Fruit fly (Drosophila melanogaster): Measurements from ENCODE around the gene CG9483.

Gene CG9483

DNA sequence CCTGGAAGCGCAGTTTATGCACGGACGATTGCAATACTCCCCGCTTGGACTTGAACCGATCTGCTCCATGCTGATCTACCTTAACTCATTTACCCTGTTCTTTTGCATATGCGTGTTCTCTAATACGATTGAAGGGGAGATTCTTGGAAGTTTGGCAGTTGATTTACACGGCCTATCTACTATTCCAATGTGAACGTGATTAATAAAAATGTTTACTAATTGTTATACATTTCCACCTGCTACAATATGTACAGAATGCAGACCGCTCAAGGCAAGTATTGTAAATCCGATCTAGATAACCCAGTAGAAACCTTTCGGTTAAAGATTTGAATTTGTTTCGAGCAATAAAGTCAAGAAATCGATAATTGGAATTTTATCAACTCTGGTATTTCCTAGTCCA, at the start of gene CG9483:
Gene CG9483, plus strand, starts transcription at position 301 of the 400 bp plus-strand sequence.
- TF ChIP-seq fd85E (GFP tag; optimal IDR thresholded peaks at IDR 0.05) (no peak), Met (GFP tag; optimal IDR thresholded peaks at IDR 0.05) (no peak), CG15336 (GFP tag; IDR thresholded peaks at IDR 0.05) (no peak), Sox15 (GFP tag; optimal IDR thresholded peaks at IDR 0.05) (no peak), Eip75B (GFP tag; optimal IDR thresholded peaks at IDR 0.05) (no peak), cyc (GFP tag; optimal IDR thresholded peaks at IDR 0.05) (no peak), CG11294 (GFP tag; IDR thresholded peaks at IDR 0.05) (no peak)

dm6 chr2L:8817343-8817742, 49.2 kb upstream of the CG9483 start:
- no peak for TF ChIP-seq Sox102F (GFP tag; optimal IDR thresholded peaks at IDR 0.05)
- no peak for TF ChIP-seq CG7368 (GFP tag; optimal IDR thresholded peaks at IDR 0.05)
- no peak for TF ChIP-seq Met (GFP tag; optimal IDR thresholded peaks at IDR 0.05)
- no peak for TF ChIP-seq fd85E (GFP tag; optimal IDR thresholded peaks at IDR 0.05)
- no peak for TF ChIP-seq spab (GFP tag; optimal IDR thresholded peaks at IDR 0.05)
- no peak for TF ChIP-seq Hr38 (GFP tag; optimal IDR thresholded peaks at IDR 0.05)
- TF ChIP-seq CG6163 (GFP tag; IDR thresholded peaks at IDR 0.05) = no peak
- TF ChIP-seq CG9139 (GFP tag; optimal IDR thresholded peaks at IDR 0.05) = no peak
- TF ChIP-seq dac (GFP tag; optimal IDR thresholded peaks at IDR 0.05) = no peak
- TF ChIP-seq salr (GFP tag; optimal IDR thresholded peaks at IDR 0.05) = no peak
- TF ChIP-seq CG10631 (GFP tag; optimal IDR thresholded peaks at IDR 0.05) = no peak
- no peak for TF ChIP-seq acj6 (GFP tag; optimal IDR thresholded peaks at IDR 0.05)
- no peak for TF ChIP-seq Eip78C (GFP tag)
- no peak for TF ChIP-seq CG8632 (GFP tag; optimal IDR thresholded peaks at IDR 0.05)

DNA sequence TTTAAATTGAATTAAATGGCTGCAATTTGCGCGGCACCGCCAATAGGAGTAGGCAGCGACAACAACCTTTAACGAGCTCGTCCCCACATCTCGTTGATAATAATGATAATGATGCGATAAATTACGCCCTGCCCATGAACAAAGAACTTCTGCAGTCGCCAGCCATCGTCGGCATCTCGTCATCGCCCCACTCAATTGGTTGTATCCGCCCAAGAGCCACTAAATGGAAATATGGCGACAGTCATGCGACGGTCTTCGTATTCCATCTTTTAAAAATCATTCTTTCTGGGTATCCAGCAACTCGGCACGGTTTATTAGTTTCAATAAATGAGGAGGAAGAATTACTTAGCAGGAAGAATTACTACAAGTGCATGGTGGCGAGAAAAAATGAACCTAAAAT, 46.0 kb upstream of the CG9483 start:
- TF ChIP-seq cyc (GFP tag; optimal IDR thresholded peaks at IDR 0.05) (no peak), CG3032 (tag; optimal IDR thresholded peaks at IDR 0.05) (no peak), Smox (GFP tag; optimal IDR thresholded peaks at IDR 0.05) (no peak), CG11902 (GFP tag; optimal IDR thresholded peaks at IDR 0.05) (no peak), Hr39 (GFP tag; optimal IDR thresholded peaks at IDR 0.05) (no peak), CG4318 (GFP tag; optimal IDR thresholded peaks at IDR 0.05) (no peak), Sox15 (GFP tag; optimal IDR thresholded peaks at IDR 0.05) (no peak), CG6854 (GFP tag; optimal IDR thresholded peaks at IDR 0.05) (no peak), CG6163 (GFP tag; IDR thresholded peaks at IDR 0.05) (no peak), CG6276 (GFP tag; optimal IDR thresholded peaks at IDR 0.05) (no peak), CG8632 (GFP tag; optimal IDR thresholded peaks at IDR 0.05) (no peak)

DNA sequence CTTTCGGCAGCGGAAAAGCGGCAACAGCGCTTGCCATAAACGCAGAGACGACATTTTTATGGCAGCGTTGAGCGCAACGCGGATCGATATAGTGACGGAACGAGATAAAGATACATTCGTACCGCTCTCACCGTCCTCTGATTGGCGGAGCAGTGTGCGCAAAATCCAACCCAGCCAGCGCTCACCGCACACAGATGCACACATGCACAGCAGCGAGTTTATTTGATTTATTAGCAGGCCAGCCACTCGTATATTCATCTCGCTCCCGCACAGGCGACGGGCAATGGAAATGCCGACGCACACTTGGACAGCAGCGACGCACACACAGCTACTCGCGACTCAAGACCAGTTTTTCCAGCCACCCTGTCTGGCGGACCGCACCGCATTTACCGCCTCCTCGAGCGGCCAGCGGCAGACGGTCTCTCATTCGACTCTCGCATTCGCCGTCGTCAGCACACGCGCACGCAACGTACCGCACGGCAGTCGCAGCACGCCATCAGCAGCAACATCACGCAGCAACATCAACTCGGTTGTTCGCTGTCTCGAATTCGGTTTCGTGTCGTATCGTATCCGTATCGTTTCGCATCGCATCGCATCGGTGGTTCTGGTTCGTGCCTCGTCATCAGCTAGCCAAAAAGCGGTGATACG, 41.2 kb upstream of the CG9483 start, which contains the start of gene SoxN:
Gene SoxN, plus strand, starts transcription at position 424 of the 648 bp plus-strand sequence.
- TF ChIP-seq Eip75B (GFP tag; optimal IDR thresholded peaks at IDR 0.05) = peak; percentile 4
- TF ChIP-seq CG16779 (tag; optimal IDR thresholded peaks at IDR 0.05) = no peak
- TF ChIP-seq CG10669 (GFP tag; optimal IDR thresholded peaks at IDR 0.05) = no peak
- peak; percentile 34 for TF ChIP-seq CG7368 (GFP tag; optimal IDR thresholded peaks at IDR 0.05)
- TF ChIP-seq net (GFP tag; optimal IDR thresholded peaks at IDR 0.05) = peak; percentile 9
- no peak for TF ChIP-seq topi (GFP tag; optimal IDR thresholded peaks at IDR 0.05)
- peak; percentile 46; the same call in 1 of the 3 replicates for TF ChIP-seq CG6163 (GFP tag; IDR thresholded peaks at IDR 0.05)
- 0 out of 3 replicates have a peak, but pooled peaks have one; percentile 29 for TF ChIP-seq CG8119 (GFP tag; IDR thresholded peaks at IDR 0.05)
- no peak for TF ChIP-seq salr (GFP tag; optimal IDR thresholded peaks at IDR 0.05)
- TF ChIP-seq fkh (GFP tag; optimal IDR thresholded peaks at IDR 0.05) = peak; percentile 96
- peak; percentile 41 for TF ChIP-seq CG3919 (GFP tag; optimal IDR thresholded peaks at IDR 0.05)
- TF ChIP-seq Ets21C (GFP tag; optimal IDR thresholded peaks at IDR 0.05) = no peak
- no peak for TF ChIP-seq CG32006 (GFP tag; optimal IDR thresholded peaks at IDR 0.05)
- no peak for TF ChIP-seq CG11762 (GFP tag; optimal IDR thresholded peaks at IDR 0.05; ENCODE audit: insufficient read depth)
- TF ChIP-seq ss (GFP tag; optimal IDR thresholded peaks at IDR 0.05) = peak; percentile 51 to 96
- no peak for TF ChIP-seq lz (GFP tag; optimal IDR thresholded peaks at IDR 0.05)
- no peak for TF ChIP-seq CG11902 (GFP tag; optimal IDR thresholded peaks at IDR 0.05)
- no peak for TF ChIP-seq Smox (GFP tag; optimal IDR thresholded peaks at IDR 0.05)
- TF ChIP-seq esn (GFP tag; optimal IDR thresholded peaks at IDR 0.05) = peak; percentile 17
- no peak for TF ChIP-seq Met (GFP tag; optimal IDR thresholded peaks at IDR 0.05)
- 0 out of 3 replicates have a peak, but pooled peaks have one; percentile 6 for TF ChIP-seq eg (GFP tag; IDR thresholded peaks at IDR 0.05)
- TF ChIP-seq svp (GFP tag) = peak; percentile 46
- TF ChIP-seq Sox14 (GFP tag; optimal IDR thresholded peaks at IDR 0.05) = peak; percentile 8
- peak; percentile 2 for TF ChIP-seq CG9139 (GFP tag; optimal IDR thresholded peaks at IDR 0.05)
- TF ChIP-seq CG8319 (GFP tag; optimal IDR thresholded peaks at IDR 0.05) = no peak

All from whole organism, prepupa.